Fruit fly (Drosophila melanogaster) whole organism, pupa: ENCODE results near the gene CG33640.

Source experiments
- CG10348 ChIP-seq: fragments of 200-800 bp; sonication (Bioruptor generic); IDR thresholded peaks from 2 replicates; pipeline ENCODE4 v1.3.6; 2022; ENCODE audit warnings: missing biosample characterization, missing genetic modification characterization
- CG12605 ChIP-seq: fragments of 200-800 bp; sonication (Bioruptor generic); IDR thresholded peaks from 2 replicates; pipeline ENCODE4 v1.3.6; 2022; ENCODE audit warnings: missing biosample characterization, missing genetic modification characterization
- CG17806 ChIP-seq: fragments of 200-800 bp; sonication (Bioruptor generic); optimal IDR thresholded peaks from 2 replicates; lab custom pipeline; 2018; ENCODE audit warnings: missing biosample characterization, mild to moderate bottlenecking, missing genetic modification characterization, moderate library complexity
- CG32121 ChIP-seq: fragments of 200-800 bp; sonication (Bioruptor generic); IDR thresholded peaks from 2 replicates; pipeline ENCODE4 v1.3.6; 2022; ENCODE audit warnings: missing biosample characterization, missing genetic modification characterization
- CG34367 ChIP-seq: fragments of 200-800 bp; sonication (Bioruptor generic); optimal IDR thresholded peaks from 2 replicates; lab custom pipeline; 2018; ENCODE audit warnings: missing biosample characterization, mild to moderate bottlenecking, missing genetic modification characterization
- CG8301 ChIP-seq: fragments of 200-800 bp; sonication (Bioruptor generic); optimal IDR thresholded peaks from 2 replicates; lab custom pipeline; 2018; ENCODE audit warnings: missing biosample characterization, mild to moderate bottlenecking, missing genetic modification characterization
- CG9948 ChIP-seq: fragments of 200-800 bp; sonication (Bioruptor generic); optimal IDR thresholded peaks from 2 replicates; lab custom pipeline; 2018; ENCODE audit warnings: missing biosample characterization, mild to moderate bottlenecking, missing genetic modification characterization, moderate library complexity
- D1 ChIP-seq: fragments of 200-800 bp; sonication (Bioruptor generic); optimal IDR thresholded peaks from 2 replicates; lab custom pipeline; 2018; ENCODE audit warnings: missing biosample characterization, mild to moderate bottlenecking, missing genetic modification characterization, moderate library complexity
- Ets98B ChIP-seq: fragments of 200-800 bp; sonication (Bioruptor generic); IDR thresholded peaks from 2 replicates; pipeline ENCODE4 v1.3.6; 2022; ENCODE audit warnings: missing biosample characterization, missing genetic modification characterization
- Pif1A ChIP-seq: fragments of 200-800 bp; sonication (Bioruptor generic); optimal IDR thresholded peaks from 3 replicates; lab custom pipeline; 2016; ENCODE audit warnings: missing biosample characterization, missing genetic modification characterization
- Pif1B ChIP-seq: fragments of 200-800 bp; sonication (Bioruptor generic); optimal IDR thresholded peaks from 3 replicates; lab custom pipeline; 2016; ENCODE audit warnings: missing biosample characterization, missing genetic modification characterization
- rn ChIP-seq: fragments of 200-800 bp; sonication (Bioruptor generic); IDR thresholded peaks from 2 replicates; pipeline ENCODE4 v1.3.6; 2022; ENCODE audit warnings: missing biosample characterization, missing genetic modification characterization

DNA sequence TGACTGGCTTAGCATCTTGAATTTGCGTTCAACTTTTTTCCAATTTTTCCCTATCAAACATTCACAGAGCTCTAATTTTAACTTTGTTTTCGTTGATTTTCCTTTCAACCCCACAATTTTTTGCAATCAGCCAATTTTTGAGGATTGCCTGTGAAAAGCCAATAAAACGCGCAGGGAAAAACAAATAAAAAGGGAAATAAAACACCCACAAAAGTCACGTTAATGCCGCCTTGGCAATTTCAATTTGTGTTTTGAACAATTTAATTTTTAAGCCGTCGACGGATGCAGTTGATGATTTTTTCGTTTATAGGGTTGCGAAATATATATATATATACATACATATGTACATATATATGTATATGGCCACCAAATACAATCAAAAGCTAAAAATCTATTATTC, 41.3 kb downstream of the CG33640 start:
- TF ChIP-seq CG10348 (GFP tag; lab: Robert Waterston, UW) (no peak), CG8301 (no peak), D1 (tag; lab: Kevin White, UChicago) (no peak), CG12605 (no peak), CG17806 (tag; lab: Kevin White, UChicago) (no peak), rn (GFP tag; lab: Robert Waterston, UW) (no peak), Pif1A (no peak), Ets98B (no peak), CG34367 (tag; lab: Kevin White, UChicago) (no peak), CG32121 (no peak), Pif1B (GFP tag; lab: Kevin White, UChicago) (no peak), CG9948 (tag; lab: Kevin White, UChicago) (no peak)
